Worm (Caenorhabditis elegans) whole organism, mixed stage, embryonic: ENCODE data around the gene R07E3.7.

Experiments used
- bed-3 ChIP-seq: fragments of 200-800 bp; sonication (Bioruptor generic); optimal IDR thresholded peaks from 3 replicates; lab custom pipeline; 2018; ENCODE audit warnings: mild to moderate bottlenecking, missing genetic modification characterization, moderate library complexity, missing compliant biosample characterization
- blmp-1 ChIP-seq: fragments of 150-350 bp; optimal IDR thresholded peaks from 2 replicates; lab custom pipeline; 2014; ENCODE audit warnings: missing biosample characterization, missing genetic modification characterization
- ceh-39 ChIP-seq: fragments of 150-350 bp; optimal IDR thresholded peaks from 2 replicates; lab custom pipeline; 2014; ENCODE audit warnings: missing biosample characterization, missing genetic modification characterization
- ceh-43 ChIP-seq: fragments of 200-800 bp; sonication (Bioruptor generic); optimal IDR thresholded peaks from 2 replicates; lab custom pipeline; 2018; ENCODE audit warnings: mild to moderate bottlenecking, missing genetic modification characterization, moderate library complexity, missing compliant biosample characterization
- ceh-83 ChIP-seq: fragments of 200-800 bp; sonication (Bioruptor generic); optimal IDR thresholded peaks from 2 replicates; lab custom pipeline; 2018; ENCODE audit warnings: mild to moderate bottlenecking, missing genetic modification characterization, missing compliant biosample characterization
- ces-1 ChIP-seq: fragments of 150-350 bp; optimal IDR thresholded peaks from 2 replicates; lab custom pipeline; 2014; ENCODE audit warnings: missing biosample characterization, missing genetic modification reagents, missing genetic modification characterization
- cnd-1 ChIP-seq: fragments of 200-800 bp; sonication (Bioruptor generic); optimal IDR thresholded peaks from 2 replicates; lab custom pipeline; 2018; ENCODE audit warnings: mild to moderate bottlenecking, missing genetic modification characterization, missing compliant biosample characterization
- drap-1 ChIP-seq: fragments of 200-800 bp; sonication (Bioruptor generic); optimal IDR thresholded peaks from 3 replicates; lab custom pipeline; 2018; ENCODE audit warnings: mild to moderate bottlenecking, missing genetic modification characterization, missing compliant biosample characterization
- elt-1 ChIP-seq: sonication (generic microtip); optimal IDR thresholded peaks from 2 replicates; lab custom pipeline; 2017; ENCODE audit warnings: missing genetic modification characterization, mild to moderate bottlenecking, missing compliant biosample characterization, antibody characterized with exemption, moderate library complexity, borderline replicate concordance; ENCODE audit not compliant: insufficient read depth
- elt-3 ChIP-seq: fragments of 150-350 bp; optimal IDR thresholded peaks from 2 replicates; lab custom pipeline; 2014; ENCODE audit warnings: missing biosample characterization, missing genetic modification characterization
- flh-1 ChIP-seq: fragments of 200-800 bp; sonication (Bioruptor generic); optimal IDR thresholded peaks from 2 replicates; lab custom pipeline; 2018; ENCODE audit warnings: mild to moderate bottlenecking, missing genetic modification characterization, moderate library complexity, missing compliant biosample characterization
- ham-2 ChIP-seq: fragments of 200-800 bp; sonication (Bioruptor generic); optimal IDR thresholded peaks from 2 replicates; lab custom pipeline; 2018; ENCODE audit warnings: mild to moderate bottlenecking, missing genetic modification characterization, missing compliant biosample characterization
- hlh-1 ChIP-seq: fragments of 150-350 bp; optimal IDR thresholded peaks from 2 replicates; lab custom pipeline; 2014; ENCODE audit warnings: missing biosample characterization, missing genetic modification reagents, missing genetic modification characterization
- lin-13 ChIP-seq: fragments of 150-350 bp; optimal IDR thresholded peaks from 2 replicates; lab custom pipeline; 2014; ENCODE audit warnings: missing biosample characterization, missing genetic modification characterization
- lsy-2 ChIP-seq: fragments of 150-350 bp; optimal IDR thresholded peaks from 2 replicates; lab custom pipeline; 2014; ENCODE audit warnings: missing biosample characterization, missing genetic modification characterization
- mab-5 ChIP-seq: fragments of 150-350 bp; optimal IDR thresholded peaks from 2 replicates; lab custom pipeline; 2014; ENCODE audit warnings: missing biosample characterization, missing genetic modification characterization
- mep-1 ChIP-seq: fragments of 150-350 bp; optimal IDR thresholded peaks from 2 replicates; lab custom pipeline; 2017; ENCODE audit warnings: missing biosample characterization, missing genetic modification reagents, missing genetic modification characterization, inconsistent platforms
- nhr-12 ChIP-seq: fragments of 150-350 bp; optimal IDR thresholded peaks from 2 replicates; lab custom pipeline; 2014; ENCODE audit warnings: missing biosample characterization, missing genetic modification characterization
- nhr-237 ChIP-seq: fragments of 150-350 bp; optimal IDR thresholded peaks from 2 replicates; lab custom pipeline; 2014; ENCODE audit warnings: missing biosample characterization, missing genetic modification characterization
- nhr-28 ChIP-seq: fragments of 150-350 bp; optimal IDR thresholded peaks from 2 replicates; lab custom pipeline; 2014; ENCODE audit warnings: missing biosample characterization, missing genetic modification characterization
- pha-4 ChIP-seq: fragments of 150-350 bp; optimal IDR thresholded peaks from 2 replicates; lab custom pipeline; 2018; ENCODE audit warnings: missing biosample characterization, missing genetic modification reagents, missing genetic modification characterization
- sem-2 ChIP-seq: fragments of 200-800 bp; sonication (Bioruptor generic); optimal IDR thresholded peaks from 2 replicates; lab custom pipeline; 2018; ENCODE audit warnings: mild to moderate bottlenecking, missing genetic modification characterization, missing compliant biosample characterization
- snpc-4 ChIP-seq: fragments of 150-350 bp; optimal IDR thresholded peaks from 2 replicates; lab custom pipeline; 2014; ENCODE audit warnings: missing biosample characterization, missing genetic modification characterization
- sptf-1 ChIP-seq: sonication (generic microtip); optimal IDR thresholded peaks from 2 replicates; lab custom pipeline; 2017; ENCODE audit warnings: mild to moderate bottlenecking, missing genetic modification characterization, moderate library complexity, missing compliant biosample characterization
- unc-120 ChIP-seq: sonication (generic microtip); optimal IDR thresholded peaks from 2 replicates; lab custom pipeline; 2017; ENCODE audit warnings: missing genetic modification characterization, missing compliant biosample characterization; ENCODE audit not compliant: poor library complexity, severe bottlenecking
- unc-39 ChIP-seq: fragments of 150-350 bp; optimal IDR thresholded peaks from 2 replicates; lab custom pipeline; 2014; ENCODE audit warnings: missing biosample characterization, missing genetic modification characterization
- unc-62 ChIP-seq: fragments of 150-350 bp; optimal IDR thresholded peaks from 2 replicates; lab custom pipeline; 2014; ENCODE audit warnings: missing biosample characterization, missing genetic modification reagents, missing genetic modification characterization
- zip-8 ChIP-seq: fragments of 150-350 bp; optimal IDR thresholded peaks from 2 replicates; lab custom pipeline; 2014; ENCODE audit warnings: missing biosample characterization, missing genetic modification characterization
- ztf-11 ChIP-seq: fragments of 150-350 bp; optimal IDR thresholded peaks from 2 replicates; lab custom pipeline; 2014; ENCODE audit warnings: missing biosample characterization, missing genetic modification characterization

The R07E3.7 gene

ce11 chrX:10327323-10328022 is 28.1 kb downstream of the R07E3.7 start, which contains the start of gene acl-5:
acl-5 (minus strand) TSS chrX:10327456.
- TF ChIP-seq ham-2 (GFP tag; lab: Kevin White, UChicago) (no peak), ceh-43 (GFP tag; lab: Kevin White, UChicago) (no peak), drap-1 (GFP tag; lab: Kevin White, UChicago) (no peak), mab-5 (no peak), ces-1 (GFP tag; lab: Kevin White, UChicago) (no peak), snpc-4 (no peak), nhr-12 (tag; lab: Kevin White, UChicago) (no peak), mep-1 (tag; lab: Kevin White, UChicago) (no peak), elt-1 (tag; lab: Kevin White, UChicago) (no peak), lin-13 (tag; lab: Kevin White, UChicago) (no peak), sem-2 (no peak), cnd-1 (tag; lab: Kevin White, UChicago) (no peak), sptf-1 (no peak), blmp-1 (tag; lab: Kevin White, UChicago) (no peak)

ce11 chrX:10321401-10321800 is 34.1 kb downstream of the R07E3.7 start:
- TF ChIP-seq cnd-1 (tag; lab: Kevin White, UChicago) = no peak
- TF ChIP-seq sptf-1 = no peak
- TF ChIP-seq ces-1 (GFP tag; lab: Kevin White, UChicago) = no peak
- TF ChIP-seq ceh-39 = no peak
- TF ChIP-seq ceh-83 (GFP tag; lab: Kevin White, UChicago) = no peak
- TF ChIP-seq, all 35 proteins: peak for 0

- TF ChIP-seq hlh-1 (tag; lab: Kevin White, UChicago) = no peak
- no peak for TF ChIP-seq mep-1 (tag; lab: Kevin White, UChicago)
- no peak for TF ChIP-seq sem-2
- TF ChIP-seq bed-3 (GFP tag; lab: Kevin White, UChicago) = no peak
- TF ChIP-seq pha-4 (tag; lab: Kevin White, UChicago) = no peak
- TF ChIP-seq elt-1 (tag; lab: Kevin White, UChicago) = no peak
- TF ChIP-seq lin-13 (tag; lab: Kevin White, UChicago) = no peak
- TF ChIP-seq nhr-237 (tag; lab: Kevin White, UChicago) = no peak
- TF ChIP-seq flh-1 = no peak
- no peak for TF ChIP-seq snpc-4
- no peak for TF ChIP-seq ztf-11
- TF ChIP-seq elt-3 (tag; lab: Kevin White, UChicago) = no peak
- TF ChIP-seq nhr-12 (tag; lab: Kevin White, UChicago) = no peak
- TF ChIP-seq zip-8 = no peak
- TF ChIP-seq unc-62 (GFP tag; lab: Kevin White, UChicago) = no peak
- TF ChIP-seq, all 35 proteins: peak for 0
Measured at ce11 chrX:10319653-10320052, 35.9 kb downstream of the R07E3.7 start.

- peak; percentile 39 for TF ChIP-seq ham-2 (GFP tag; lab: Kevin White, UChicago)
- no peak for TF ChIP-seq sptf-1
- no peak for TF ChIP-seq unc-120 (tag; lab: Kevin White, UChicago)
- TF ChIP-seq cnd-1 (tag; lab: Kevin White, UChicago) = no peak
- peak; percentile 27 for TF ChIP-seq elt-1 (tag; lab: Kevin White, UChicago)
Measured at ce11 chrX:10318437-10318836, 37.1 kb downstream of the R07E3.7 start.

- TF ChIP-seq elt-1 (tag; lab: Kevin White, UChicago) = peak; percentile 27
- TF ChIP-seq unc-62 (GFP tag; lab: Kevin White, UChicago) = peak; percentile 54
- TF ChIP-seq flh-1 = no peak
- peak; percentile 88 for TF ChIP-seq blmp-1 (tag; lab: Kevin White, UChicago)
- TF ChIP-seq, all 35 proteins: peak for 3
Measured at ce11 chrX:10317565-10317964, 38.0 kb downstream of the R07E3.7 start, which contains the start of gene R07E3.6. R07E3.6 (plus strand) TSS chrX:10317722.

- TF ChIP-seq elt-1 (tag; lab: Kevin White, UChicago) (no peak), sem-2 (no peak), elt-3 (tag; lab: Kevin White, UChicago) (no peak), ztf-11 (no peak), sptf-1 (no peak), lin-13 (tag; lab: Kevin White, UChicago) (no peak), blmp-1 (tag; lab: Kevin White, UChicago) (no peak), unc-39 (tag; lab: Kevin White, UChicago) (no peak), nhr-28 (tag; lab: Kevin White, UChicago) (no peak), ceh-39 (no peak), unc-120 (tag; lab: Kevin White, UChicago) (no peak), ham-2 (GFP tag; lab: Kevin White, UChicago) (no peak), lsy-2 (tag; lab: Kevin White, UChicago) (no peak)
Measured at ce11 chrX:10315905-10316304, 39.6 kb downstream of the R07E3.7 start, which contains the start of gene F41E7.9. F41E7.9 (minus strand) TSS chrX:10316005.
